Worm (Caenorhabditis elegans) whole organism, late embryonic: ENCODE data around the gene K01A6.8.

Experiments used
- C38D4.7 ChIP-seq: fragments of 200-800 bp; sonication (Bioruptor generic); optimal IDR thresholded peaks from 2 replicates; lab custom pipeline; 2018; ENCODE audit warnings: mild to moderate bottlenecking, missing genetic modification characterization, moderate library complexity, missing compliant biosample characterization
- K09A11.1 ChIP-seq: sonication (generic microtip); optimal IDR thresholded peaks from 2 replicates; lab custom pipeline; 2017; ENCODE audit warnings: antibody characterized with exemption, mild to moderate bottlenecking, missing genetic modification characterization, missing compliant biosample characterization; ENCODE audit not compliant: insufficient read depth
- ceh-18 ChIP-seq: sonication (generic microtip); optimal IDR thresholded peaks from 2 replicates; lab custom pipeline; 2016; ENCODE audit warnings: missing genetic modification characterization, missing compliant biosample characterization
- ceh-22 ChIP-seq: sonication (generic microtip); optimal IDR thresholded peaks from 2 replicates; lab custom pipeline; 2017; ENCODE audit warnings: missing biosample characterization, missing genetic modification characterization
- ceh-34 ChIP-seq: sonication (generic microtip); optimal IDR thresholded peaks from 2 replicates; lab custom pipeline; 2016; ENCODE audit warnings: mild to moderate bottlenecking, missing genetic modification characterization, missing compliant biosample characterization
- ceh-45 ChIP-seq: fragments of 200-800 bp; sonication (Bioruptor generic); IDR thresholded peaks from 2 replicates; pipeline ENCODE4 v1.3.6; 2022; ENCODE audit warnings: missing genetic modification reagents, missing genetic modification characterization, missing compliant biosample characterization
- ceh-48 ChIP-seq: sonication (generic microtip); optimal IDR thresholded peaks from 2 replicates; lab custom pipeline; 2016; ENCODE audit warnings: missing genetic modification characterization, inconsistent platforms, missing compliant biosample characterization
- ceh-6 ChIP-seq: fragments of 200-800 bp; sonication (Bioruptor generic); optimal IDR thresholded peaks from 2 replicates; lab custom pipeline; 2018; ENCODE audit warnings: mild to moderate bottlenecking, missing genetic modification characterization, missing compliant biosample characterization
- elt-2 ChIP-seq: sonication (generic microtip); optimal IDR thresholded peaks from 2 replicates; lab custom pipeline; 2016; ENCODE audit warnings: missing genetic modification reagents, missing genetic modification characterization, missing compliant biosample characterization
- fkh-10 ChIP-seq: fragments of 150-350 bp; optimal IDR thresholded peaks from 2 replicates; lab custom pipeline; 2014; ENCODE audit warnings: missing biosample characterization, missing genetic modification reagents, missing genetic modification characterization
- fkh-6 ChIP-seq: sonication (generic microtip); optimal IDR thresholded peaks from 2 replicates; lab custom pipeline; 2016; ENCODE audit warnings: missing genetic modification characterization, missing compliant biosample characterization
- hlh-30 ChIP-seq: sonication (generic microtip); optimal IDR thresholded peaks from 2 replicates; lab custom pipeline; 2017; ENCODE audit warnings: antibody characterized with exemption, missing genetic modification characterization, missing compliant biosample characterization; ENCODE audit not compliant: insufficient read depth
- hlh-8 ChIP-seq: sonication (generic microtip); optimal IDR thresholded peaks from 2 replicates; lab custom pipeline; 2016; ENCODE audit warnings: missing genotype, missing genetic modification characterization, missing compliant biosample characterization
- lin-11 ChIP-seq: fragments of 200-800 bp; sonication (Bioruptor generic); optimal IDR thresholded peaks from 2 replicates; lab custom pipeline; 2018; ENCODE audit warnings: mild to moderate bottlenecking, missing genetic modification characterization, missing compliant biosample characterization
- mec-3 ChIP-seq: sonication (generic microtip); optimal IDR thresholded peaks from 2 replicates; lab custom pipeline; 2016; ENCODE audit warnings: borderline replicate concordance, missing genetic modification characterization, missing compliant biosample characterization
- nhr-232 ChIP-seq: sonication (generic microtip); optimal IDR thresholded peaks from 2 replicates; lab custom pipeline; 2016; ENCODE audit warnings: missing genetic modification characterization, missing compliant biosample characterization
- npax-4 ChIP-seq: sonication (generic microtip); optimal IDR thresholded peaks from 2 replicates; lab custom pipeline; 2016; ENCODE audit warnings: missing genetic modification characterization, missing compliant biosample characterization
- odd-2 ChIP-seq: sonication (generic microtip); optimal IDR thresholded peaks from 2 replicates; lab custom pipeline; 2017; ENCODE audit warnings: antibody characterized with exemption, mild to moderate bottlenecking, missing genetic modification characterization, missing compliant biosample characterization
- pat-9 ChIP-seq: fragments of 200-800 bp; sonication (Bioruptor generic); optimal IDR thresholded peaks from 2 replicates; lab custom pipeline; 2018; ENCODE audit warnings: mild to moderate bottlenecking, missing genetic modification characterization, moderate library complexity, missing compliant biosample characterization
- pha-4 ChIP-seq: fragments of 150-350 bp; optimal IDR thresholded peaks from 2 replicates; lab custom pipeline; 2018; ENCODE audit warnings: missing biosample characterization, missing genetic modification reagents, missing genetic modification characterization
- ref-2 ChIP-seq: sonication (generic microtip); optimal IDR thresholded peaks from 2 replicates; lab custom pipeline; 2016; ENCODE audit warnings: missing genetic modification characterization, missing compliant biosample characterization
- sox-2 ChIP-seq: fragments of 200-800 bp; sonication (Bioruptor generic); IDR thresholded peaks from 2 replicates; pipeline ENCODE4 v1.3.6; 2022; ENCODE audit warnings: missing genetic modification reagents, missing genetic modification characterization, missing compliant biosample characterization
- ttx-3 ChIP-seq: sonication (generic microtip); optimal IDR thresholded peaks from 2 replicates; lab custom pipeline; 2016; ENCODE audit warnings: missing genetic modification reagents, missing genetic modification characterization, missing compliant biosample characterization
- unc-3 ChIP-seq, 2 experiments: fragments of 200-800 bp in 1 of 2; sonication (Bioruptor generic) in 1 of 2; sonication (generic microtip) in 1 of 2; conservative IDR thresholded peaks in 1 of 2; optimal IDR thresholded peaks in 1 of 2; 2 replicates each; pipeline versions ENCODE4 v1.3.6 to Lab custom; 2016 to 2022; ENCODE audit warnings: missing compliant biosample characterization in 2 of 2, missing genetic modification characterization in 2 of 2, missing genetic modification reagents in 1 of 2
- unc-42 ChIP-seq: sonication (generic microtip); optimal IDR thresholded peaks from 2 replicates; lab custom pipeline; 2016; ENCODE audit warnings: missing genotype, missing genetic modification characterization, missing compliant biosample characterization
- unc-86 ChIP-seq: sonication (generic microtip); optimal IDR thresholded peaks from 2 replicates; lab custom pipeline; 2016; ENCODE audit warnings: missing genetic modification characterization, missing compliant biosample characterization
- zip-5 ChIP-seq: sonication (generic microtip); optimal IDR thresholded peaks from 2 replicates; lab custom pipeline; 2016; ENCODE audit warnings: missing genetic modification characterization, missing compliant biosample characterization
- ztf-16 ChIP-seq: sonication (generic microtip); optimal IDR thresholded peaks from 2 replicates; lab custom pipeline; 2017; ENCODE audit warnings: missing genetic modification characterization, missing compliant biosample characterization

Gene K01A6.8

ce11 chrIV:11735025-11735424 lies 2.1 kb downstream of the K01A6.8 start, which contains the start of gene K01A6.6:
TSS of gene K01A6.6 (plus strand) at chrIV:11735325.
- TF ChIP-seq unc-86 (tag; lab: Kevin White, UChicago) (no peak), ceh-48 (no peak), odd-2 (no peak), hlh-8 (tag; lab: Kevin White, UChicago) (no peak)

ce11 chrIV:11723255-11723654 lies 13.9 kb downstream of the K01A6.8 start:
- no peak for TF ChIP-seq C38D4.7 (GFP tag; lab: Kevin White, UChicago)
- peak; percentile 86 for TF ChIP-seq unc-42 (tag; lab: Kevin White, UChicago)
- TF ChIP-seq ceh-45: no peak
- no peak for TF ChIP-seq pha-4 (tag; lab: Kevin White, UChicago)
- no peak for TF ChIP-seq unc-3 (GFP tag; conservative IDR thresholded peaks at IDR 0.05; lab: Robert Waterston, UW)
- no peak for TF ChIP-seq unc-3 (tag; optimal IDR thresholded peaks at IDR 0.05; lab: Kevin White, UChicago)
- no peak for TF ChIP-seq K09A11.1 (tag; lab: Kevin White, UChicago)
- TF ChIP-seq nhr-232 (tag; lab: Kevin White, UChicago): no peak
- TF ChIP-seq mec-3: no peak

DNA sequence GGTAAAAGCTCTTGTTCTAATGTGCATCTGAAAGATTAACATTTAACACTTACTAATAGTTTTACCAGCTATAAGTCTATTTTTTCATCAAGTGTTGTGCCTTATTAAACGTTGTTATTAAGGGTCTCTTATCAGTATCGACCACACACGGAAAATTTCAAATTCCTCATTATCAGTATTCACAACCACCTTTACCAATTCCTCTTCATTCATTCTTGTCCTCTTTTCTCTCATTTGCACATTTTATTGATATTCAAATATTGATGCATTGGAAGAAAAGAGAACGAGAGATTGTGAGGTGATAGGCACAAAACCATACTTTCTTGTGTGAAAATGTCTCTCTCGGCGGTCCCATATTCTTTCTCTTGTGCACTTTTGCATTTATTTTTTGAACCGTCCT lies 15.3 kb downstream of the K01A6.8 start:
- TF ChIP-seq elt-2 (tag; lab: Kevin White, UChicago) (peak; percentile 31), zip-5 (no peak)

DNA sequence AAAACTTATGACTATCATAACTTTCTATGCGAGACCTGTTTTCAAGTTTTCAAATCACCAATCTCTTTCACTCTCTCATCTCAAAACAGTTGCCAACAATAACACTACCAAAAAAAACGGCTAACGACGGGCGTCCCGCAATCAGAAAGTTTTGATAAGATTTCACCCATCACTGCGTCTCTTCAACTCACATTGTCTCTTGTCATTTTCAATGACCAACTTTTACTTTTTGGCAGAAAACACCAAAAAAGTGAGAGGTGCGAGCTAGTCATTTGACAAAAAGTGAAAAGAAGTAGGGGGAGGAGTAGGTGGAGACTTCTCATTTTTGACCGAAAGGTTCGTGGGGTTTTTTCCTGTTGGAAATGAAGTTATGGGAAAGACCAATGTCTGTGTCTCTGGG lies 18.5 kb downstream of the K01A6.8 start:
- TF ChIP-seq hlh-30 (tag; lab: Kevin White, UChicago) (no peak), C38D4.7 (GFP tag; lab: Kevin White, UChicago) (no peak), pha-4 (tag; lab: Kevin White, UChicago) (no peak), sox-2 (GFP tag; lab: Robert Waterston, UW) (no peak), ceh-18 (no peak), ceh-6 (GFP tag; lab: Kevin White, UChicago) (no peak)

DNA sequence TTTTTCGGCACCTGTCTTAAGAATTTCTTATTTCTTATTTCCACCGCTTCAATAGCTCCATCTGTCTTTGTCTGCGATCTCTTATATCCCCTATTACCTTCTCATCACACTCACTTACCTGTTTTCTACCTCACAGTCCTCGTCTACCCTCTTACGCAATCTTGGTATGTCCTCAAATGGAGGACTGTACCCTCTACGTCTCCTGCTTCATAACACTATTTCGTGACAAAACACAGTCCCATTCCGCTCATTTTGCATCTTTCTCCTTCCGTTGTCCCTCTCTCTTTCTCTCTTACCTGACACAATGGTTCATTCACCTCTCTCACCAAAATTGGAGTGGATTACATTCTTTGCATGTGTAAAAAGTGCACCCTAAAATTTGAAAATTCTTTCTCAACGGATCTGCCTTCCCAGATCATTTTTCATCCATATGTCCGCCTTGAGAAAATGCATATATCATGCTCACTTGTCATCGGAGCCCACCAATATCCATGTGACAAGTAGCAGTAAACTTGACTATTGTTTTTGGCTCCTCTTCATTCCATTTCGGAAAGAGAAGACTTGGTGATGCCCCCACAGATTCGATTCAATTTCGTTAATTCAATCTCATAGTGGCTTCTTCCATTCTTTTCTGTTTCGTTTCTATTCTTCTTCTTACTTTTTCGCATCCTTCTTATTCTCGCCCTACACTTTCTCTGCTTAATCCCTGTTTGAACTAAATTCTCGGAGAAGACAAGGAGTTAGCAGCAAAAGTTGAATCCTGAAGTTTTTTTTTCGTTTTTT lies 19.9 kb downstream of the K01A6.8 start:
- peak; percentile 98 for TF ChIP-seq unc-42 (tag; lab: Kevin White, UChicago)
- no peak for TF ChIP-seq C38D4.7 (GFP tag; lab: Kevin White, UChicago)
- no peak for TF ChIP-seq lin-11 (tag; lab: Kevin White, UChicago)
- TF ChIP-seq ceh-34 (tag; lab: Kevin White, UChicago): no peak
- TF ChIP-seq ceh-22 (tag; lab: Kevin White, UChicago): no peak
- peak; percentile 20 for TF ChIP-seq fkh-10 (GFP tag; lab: Kevin White, UChicago)
- no peak for TF ChIP-seq nhr-232 (tag; lab: Kevin White, UChicago)
- peak; percentile 59 for TF ChIP-seq ref-2 (tag; lab: Kevin White, UChicago)

ce11 chrIV:11716414-11716813 lies 20.8 kb downstream of the K01A6.8 start:
- no peak for TF ChIP-seq pat-9 (tag; lab: Kevin White, UChicago)
- TF ChIP-seq fkh-6 (tag; lab: Kevin White, UChicago): no peak
- no peak for TF ChIP-seq ttx-3 (tag; lab: Kevin White, UChicago)
- TF ChIP-seq ceh-48: no peak
- TF ChIP-seq npax-4: no peak
- TF ChIP-seq ztf-16 (tag; lab: Kevin White, UChicago): no peak
- TF ChIP-seq, all 69 proteins: peak for 0
